Worm (Caenorhabditis elegans): Measurements from ENCODE around the gene C26B2.2.
A peak's percentile ranks its signal among the peaks of the same experiment; 100 is the strongest.

The C26B2.2 gene

ce11 chrIV:8019772-8020496, 2.0 kb downstream of the C26B2.2 start, which contains the start of gene dnc-4 (continued):
- TF ChIP-seq irx-1 (tag; optimal IDR thresholded peaks at IDR 0.05), result peak; percentile 24
- no peak for TF ChIP-seq dsc-1 (tag; optimal IDR thresholded peaks at IDR 0.05)
- TF ChIP-seq blmp-1 (tag; optimal IDR thresholded peaks at IDR 0.05), result peak; percentile 3
- peak; percentile 8 to 36 for TF ChIP-seq efl-1 (optimal IDR thresholded peaks at IDR 0.05)
- TF ChIP-seq efl-1 (GFP tag; optimal IDR thresholded peaks at IDR 0.05 in 1 of 2), result peak in 1 of 2 experiments; percentile 36

ce11 chrIV:8016694-8017093, 5.2 kb downstream of the C26B2.2 start, which contains the start of gene elpc-4:
Gene elpc-4, plus strand, starts transcription at chrIV:8016994.
- TF ChIP-seq unc-62 (GFP tag; optimal IDR thresholded peaks at IDR 0.05), result no peak
- TF ChIP-seq ceh-63 (GFP tag; optimal IDR thresholded peaks at IDR 0.05), result no peak
- TF ChIP-seq swsn-7 (tag; optimal IDR thresholded peaks at IDR 0.05), result no peak
- TF ChIP-seq nhr-90 (tag; optimal IDR thresholded peaks at IDR 0.05; ENCODE audit: poor library complexity), result no peak
- no peak for TF ChIP-seq lin-35 (GFP tag; optimal IDR thresholded peaks at IDR 0.05)

ce11 chrIV:8015726-8016312, 6.1 kb downstream of the C26B2.2 start, which contains the start of gene C26B2.7:
Gene C26B2.7, plus strand, starts transcription at chrIV:8016274.
- TF ChIP-seq ztf-11 (tag; optimal IDR thresholded peaks at IDR 0.05) (peak in 1 of 2 experiments; percentile 94), fkh-10 (GFP tag; optimal IDR thresholded peaks at IDR 0.05) (peak; percentile 47), nhr-47 (tag; optimal IDR thresholded peaks at IDR 0.05) (peak; percentile 88), pax-3 (tag; optimal IDR thresholded peaks at IDR 0.05) (peak; percentile 76), ceh-63 (GFP tag; optimal IDR thresholded peaks at IDR 0.05) (peak; percentile 54), lin-15B (tag; optimal IDR thresholded peaks at IDR 0.05) (peak; percentile 36), hlh-4 (tag; optimal IDR thresholded peaks at IDR 0.05) (peak; percentile 7), snu-23 (GFP tag; optimal IDR thresholded peaks at IDR 0.05) (peak; percentile 82), lin-35 (GFP tag; optimal IDR thresholded peaks at IDR 0.05) (peak; percentile 76 to 89), ceh-82 (tag; optimal IDR thresholded peaks at IDR 0.05) (peak; percentile 47 to 82 (median 50)), dsc-1 (tag; optimal IDR thresholded peaks at IDR 0.05) (peak; percentile 83), C16A3.4 (tag; optimal IDR thresholded peaks at IDR 0.05) (peak; percentile 41), nhr-90 (tag; optimal IDR thresholded peaks at IDR 0.05; ENCODE audit: poor library complexity) (peak; percentile 82), lin-13 (GFP tag; optimal IDR thresholded peaks at IDR 0.05) (peak; percentile 22), jun-1 (tag; optimal IDR thresholded peaks at IDR 0.05) (peak; percentile 44), fkh-4 (tag; optimal IDR thresholded peaks at IDR 0.05; ENCODE audit: borderline replicate concordance) (peak; percentile 48), nhr-85 (tag) (peak; percentile 67), efl-1 (optimal IDR thresholded peaks at IDR 0.05) (peak; percentile 69 to 82), efl-1 (GFP tag; optimal IDR thresholded peaks at IDR 0.05 in 1 of 2) (peak; percentile 83 to 98), ceh-90 (tag; optimal IDR thresholded peaks at IDR 0.05) (peak; percentile 53), sox-4 (tag; optimal IDR thresholded peaks at IDR 0.05) (peak; percentile 83), C04F5.9 (tag; optimal IDR thresholded peaks at IDR 0.05) (peak; percentile 54), lir-3 (tag; optimal IDR thresholded peaks at IDR 0.05; ENCODE audit: poor library complexity) (peak; percentile 88), ceh-88 (GFP tag; IDR thresholded peaks at IDR 0.05) (peak; percentile 86), elt-2 (tag; optimal IDR thresholded peaks at IDR 0.05) (peak; percentile 5), nhr-77 (tag; optimal IDR thresholded peaks at IDR 0.05) (peak; percentile 33), mab-9 (GFP tag; IDR thresholded peaks at IDR 0.05) (peak; percentile 64; the same call in 1 of the 2 replicates), rnt-1 (tag; optimal IDR thresholded peaks at IDR 0.05) (peak; percentile 95), mep-1 (tag; optimal IDR thresholded peaks at IDR 0.05) (peak; percentile 22), vab-15 (tag; optimal IDR thresholded peaks at IDR 0.05) (peak; percentile 76), xbp-1 (tag; optimal IDR thresholded peaks at IDR 0.05) (peak; percentile 84), nhr-19 (GFP tag; conservative IDR thresholded peaks at IDR 0.05) (peak; percentile 85), ceh-8 (GFP tag; optimal IDR thresholded peaks at IDR 0.05) (peak; percentile 37), mdl-1 (tag; optimal IDR thresholded peaks at IDR 0.05) (peak in 1 of 2 experiments; percentile 52), isw-1 (GFP tag; IDR thresholded peaks at IDR 0.05) (peak; percentile 81), lin-14 (GFP tag; optimal IDR thresholded peaks at IDR 0.05) (peak; percentile 81), swsn-7 (tag; optimal IDR thresholded peaks at IDR 0.05) (peak; percentile 81), dpl-1 (GFP tag; optimal IDR thresholded peaks at IDR 0.05) (peak; percentile 69 to 85 (median 81)), blmp-1 (tag; optimal IDR thresholded peaks at IDR 0.05) (peak; percentile 31), Y116A8C.19 (tag; optimal IDR thresholded peaks at IDR 0.05; ENCODE audit: borderline replicate concordance) (peak; percentile 28), nhr-20 (tag; optimal IDR thresholded peaks at IDR 0.05) (peak; percentile 83), fkh-8 (tag; optimal IDR thresholded peaks at IDR 0.05) (peak; percentile 75)

All from whole organism, L1 larva.